Worm (Caenorhabditis elegans) whole organism, midembryonic: ENCODE measurements around the gene str-163.

Experiments used
- T22C8.4 ChIP-seq: fragments of 200-800 bp; sonication (Bioruptor generic); IDR thresholded peaks from 2 replicates; pipeline ENCODE4 v1.3.6; 2022; ENCODE audit warnings: missing genetic modification characterization, missing compliant biosample characterization
- cog-1 ChIP-seq: sonication (generic microtip); optimal IDR thresholded peaks from 2 replicates; lab custom pipeline; 2016; ENCODE audit warnings: missing genetic modification characterization, missing compliant biosample characterization
- flt-1 ChIP-seq: fragments of 200-800 bp; sonication (Bioruptor generic); IDR thresholded peaks from 2 replicates; pipeline ENCODE4 v1.3.6; 2022; ENCODE audit warnings: missing genetic modification characterization, missing compliant biosample characterization
- klf-2 ChIP-seq: fragments of 200-800 bp; sonication (Bioruptor generic); conservative IDR thresholded peaks from 2 replicates; pipeline ENCODE4 v1.3.6; 2022; ENCODE audit warnings: missing genetic modification reagents, missing genetic modification characterization, missing compliant biosample characterization
- med-1 ChIP-seq: sonication (generic microtip); optimal IDR thresholded peaks from 2 replicates; lab custom pipeline; 2017; ENCODE audit warnings: missing genetic modification characterization, mild to moderate bottlenecking, missing compliant biosample characterization, antibody characterized with exemption, missing genetic modification reagents; ENCODE audit not compliant: insufficient read depth
- ref-1 ChIP-seq: fragments of 200-800 bp; sonication (Bioruptor generic); conservative IDR thresholded peaks from 2 replicates; pipeline ENCODE4 v1.3.6; 2022; ENCODE audit warnings: missing genetic modification reagents, missing genetic modification characterization, missing compliant biosample characterization
- tab-1 ChIP-seq: fragments of 200-800 bp; sonication (Bioruptor generic); IDR thresholded peaks from 2 replicates; pipeline ENCODE4 v1.3.6; 2022; ENCODE audit warnings: missing genetic modification characterization, missing compliant biosample characterization
- ztf-23 ChIP-seq: fragments of 200-800 bp; sonication (Bioruptor generic); IDR thresholded peaks from 2 replicates; pipeline ENCODE4 v1.3.6; 2022; ENCODE audit warnings: missing genetic modification reagents, missing genetic modification characterization, missing compliant biosample characterization
- ztf-29 ChIP-seq: fragments of 200-800 bp; sonication (Bioruptor generic); IDR thresholded peaks from 2 replicates; pipeline ENCODE4 v1.3.6; 2022; ENCODE audit warnings: missing genetic modification reagents, missing genetic modification characterization, missing compliant biosample characterization

The str-163 gene

DNA sequence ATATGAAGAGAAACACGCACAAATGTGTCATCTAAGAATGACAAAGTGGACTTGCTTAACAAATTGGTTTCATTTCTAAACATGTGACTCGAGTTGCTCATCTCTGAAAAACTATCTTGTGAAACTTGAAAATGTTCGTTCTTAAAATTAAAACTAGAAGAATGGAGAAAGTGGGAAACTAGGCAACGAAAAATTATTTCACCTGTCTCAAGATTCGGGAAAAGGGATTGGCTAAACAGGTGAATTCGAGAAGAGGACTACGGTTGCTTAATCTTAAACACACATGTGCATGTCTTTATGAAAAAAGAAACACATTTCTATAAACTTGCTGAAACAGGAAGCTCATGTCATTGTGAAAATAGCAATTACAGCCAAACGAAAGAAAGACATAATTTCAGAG, 27.0 kb downstream of the str-163 start, which contains the start of gene srz-24:
Gene srz-24, minus strand, starts transcription at position 101 of the 400 bp plus-strand sequence.
- TF ChIP-seq ztf-23 (GFP tag; lab: Robert Waterston, UW) (no peak), flt-1 (GFP tag; lab: Robert Waterston, UW) (no peak)

DNA sequence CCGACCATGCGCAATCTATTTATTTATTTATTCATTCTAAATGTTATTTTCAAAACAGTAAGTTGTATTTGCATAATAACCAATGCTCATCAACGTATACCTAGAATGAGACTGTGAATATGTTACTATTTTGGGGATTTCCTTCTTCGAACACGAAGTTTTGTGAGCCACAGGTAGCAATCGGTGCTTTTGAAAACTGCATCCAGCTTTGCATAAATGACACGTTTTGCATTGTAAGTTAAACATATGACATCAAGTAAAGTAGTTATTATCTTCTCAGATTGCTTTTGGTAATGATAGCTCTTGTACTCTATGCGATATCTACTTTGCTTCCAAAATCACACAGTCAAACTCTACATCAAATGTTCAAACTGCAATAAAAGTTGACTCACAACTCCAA, 28.5 kb downstream of the str-163 start, which contains the start of gene E03H12.4:
Gene E03H12.4, plus strand, starts transcription at position 120 of the 400 bp plus-strand sequence.
- no peak for TF ChIP-seq tab-1
- TF ChIP-seq klf-2 (GFP tag; lab: Robert Waterston, UW) = no peak
- no peak for TF ChIP-seq ztf-23 (GFP tag; lab: Robert Waterston, UW)
- TF ChIP-seq ztf-29 (GFP tag; lab: Robert Waterston, UW) = no peak
- TF ChIP-seq flt-1 (GFP tag; lab: Robert Waterston, UW) = no peak
- no peak for TF ChIP-seq cog-1

DNA sequence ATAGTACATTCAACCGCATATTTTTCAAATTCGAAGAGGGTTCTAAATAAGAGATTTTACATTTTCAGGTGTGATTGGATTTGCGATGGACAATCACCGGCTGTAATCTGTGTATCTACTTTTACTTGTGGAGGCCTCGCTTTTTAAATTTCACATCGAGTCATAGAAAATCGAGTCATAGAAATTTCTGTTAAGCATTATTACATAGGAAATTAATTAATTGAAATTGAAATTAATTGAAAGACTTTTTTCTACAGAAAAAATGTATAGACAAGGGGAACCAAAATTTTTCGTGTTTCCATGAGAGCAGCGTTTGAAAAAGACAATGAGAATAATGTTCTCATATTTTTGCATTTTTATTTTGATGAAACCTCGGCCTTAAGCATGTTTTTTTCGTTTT, 29.8 kb downstream of the str-163 start, which contains the start of gene clec-176:
Gene clec-176, plus strand, starts transcription at position 301 of the 400 bp plus-strand sequence.
- TF ChIP-seq ztf-23 (GFP tag; lab: Robert Waterston, UW) (no peak), med-1 (GFP tag; lab: Kevin White, UChicago) (no peak)

DNA sequence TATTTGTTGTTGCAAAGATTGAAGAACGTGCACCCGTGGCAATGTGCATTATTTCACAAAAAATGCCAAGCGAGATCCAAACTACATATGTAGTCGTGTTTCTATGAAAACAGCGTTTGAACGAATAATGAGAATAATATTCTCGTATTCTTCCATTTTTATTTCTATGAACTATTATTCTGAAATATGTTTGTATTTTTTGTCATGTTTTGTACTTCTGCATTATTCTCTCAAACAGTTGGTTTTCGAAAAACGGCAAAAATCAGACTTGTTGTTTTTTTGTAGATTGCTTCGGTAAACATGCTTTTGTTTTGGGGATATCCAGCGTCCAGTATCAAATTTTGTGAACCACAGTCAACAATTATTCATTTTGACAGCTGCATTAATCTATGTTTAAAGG, 32.3 kb downstream of the str-163 start, which contains the start of gene clec-177:
Gene clec-177, plus strand, starts transcription at position 301 of the 400 bp plus-strand sequence.
- TF ChIP-seq med-1 (GFP tag; lab: Kevin White, UChicago) = no peak
- no peak for TF ChIP-seq T22C8.4 (GFP tag; lab: Robert Waterston, UW)
- TF ChIP-seq tab-1 = no peak
- no peak for TF ChIP-seq cog-1
- no peak for TF ChIP-seq ref-1 (GFP tag; lab: Robert Waterston, UW)
- no peak for TF ChIP-seq ztf-23 (GFP tag; lab: Robert Waterston, UW)
- TF ChIP-seq ztf-29 (GFP tag; lab: Robert Waterston, UW) = no peak
- no peak for TF ChIP-seq flt-1 (GFP tag; lab: Robert Waterston, UW)
- no peak for TF ChIP-seq klf-2 (GFP tag; lab: Robert Waterston, UW)

DNA sequence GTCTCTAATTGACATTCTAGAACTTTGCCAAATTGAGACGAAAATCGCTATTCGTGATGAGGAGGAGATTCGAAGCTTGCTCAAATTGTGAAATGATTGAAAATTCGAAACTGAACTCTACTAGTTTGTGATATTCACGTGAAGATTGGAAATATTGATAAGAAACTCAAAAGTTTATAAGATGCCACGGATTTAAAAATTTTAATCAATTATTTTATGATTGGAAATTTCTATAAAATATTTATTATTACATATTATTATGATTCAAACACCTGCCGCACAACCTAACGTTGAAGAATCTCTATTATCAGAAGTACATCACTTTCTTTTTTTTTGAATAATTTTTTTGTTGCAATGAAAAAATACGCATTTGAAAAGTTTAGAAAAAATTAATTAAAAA, 34.5 kb downstream of the str-163 start, which contains the start of gene E03H12.7:
Gene E03H12.7, minus strand, starts transcription at position 101 of the 400 bp plus-strand sequence.
- TF ChIP-seq cog-1 = no peak
- no peak for TF ChIP-seq med-1 (GFP tag; lab: Kevin White, UChicago)
- TF ChIP-seq ztf-29 (GFP tag; lab: Robert Waterston, UW) = no peak
- no peak for TF ChIP-seq ref-1 (GFP tag; lab: Robert Waterston, UW)
- TF ChIP-seq tab-1 = no peak
- TF ChIP-seq klf-2 (GFP tag; lab: Robert Waterston, UW) = no peak
- no peak for TF ChIP-seq ztf-23 (GFP tag; lab: Robert Waterston, UW)

DNA sequence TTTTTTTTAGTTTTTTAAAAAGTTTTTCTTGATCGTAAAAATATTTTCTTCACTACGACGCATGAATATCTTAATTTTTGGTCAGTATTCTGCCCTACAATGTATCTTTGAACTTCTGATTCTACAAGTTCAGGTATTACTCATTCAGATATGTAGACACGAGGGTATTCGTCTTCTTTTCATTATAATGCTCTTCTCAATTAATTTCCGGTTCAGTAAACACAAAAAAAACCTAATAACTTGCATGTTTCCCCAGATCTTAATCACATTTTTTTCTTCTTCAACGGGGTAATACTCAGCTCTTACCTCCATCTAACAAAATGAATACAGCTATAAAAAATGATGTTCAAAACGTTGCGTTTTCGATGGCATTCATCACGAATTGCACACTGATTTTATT, 38.1 kb downstream of the str-163 start, which contains the start of gene str-162:
Gene str-162, plus strand, starts transcription at position 301 of the 400 bp plus-strand sequence.
- TF ChIP-seq flt-1 (GFP tag; lab: Robert Waterston, UW) (no peak), ref-1 (GFP tag; lab: Robert Waterston, UW) (no peak), ztf-23 (GFP tag; lab: Robert Waterston, UW) (no peak), med-1 (GFP tag; lab: Kevin White, UChicago) (no peak), klf-2 (GFP tag; lab: Robert Waterston, UW) (no peak), T22C8.4 (GFP tag; lab: Robert Waterston, UW) (no peak), ztf-29 (GFP tag; lab: Robert Waterston, UW) (no peak), cog-1 (no peak), tab-1 (no peak)

DNA sequence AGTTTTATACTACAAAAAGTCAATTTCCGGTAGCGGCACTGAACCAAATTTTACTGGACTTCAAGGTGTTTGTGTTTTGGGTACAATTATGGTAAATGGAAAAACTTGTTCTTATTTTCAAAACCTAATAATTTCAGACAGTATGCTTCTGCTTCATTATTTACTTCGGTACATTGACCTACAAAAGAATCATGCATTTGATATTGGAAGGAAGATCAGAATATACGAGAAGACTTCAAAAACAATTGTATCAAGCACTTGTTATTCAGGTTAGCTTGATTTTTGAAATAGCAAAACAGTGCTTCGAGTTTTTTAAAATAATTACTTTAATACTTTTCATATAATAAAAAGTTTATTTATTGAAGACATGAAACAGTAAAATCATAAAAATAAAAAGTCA, 39.1 kb downstream of the str-163 start:
- TF ChIP-seq T22C8.4 (GFP tag; lab: Robert Waterston, UW) (no peak), cog-1 (no peak), tab-1 (no peak), med-1 (GFP tag; lab: Kevin White, UChicago) (no peak), ztf-29 (GFP tag; lab: Robert Waterston, UW) (no peak), klf-2 (GFP tag; lab: Robert Waterston, UW) (no peak), flt-1 (GFP tag; lab: Robert Waterston, UW) (no peak), ref-1 (GFP tag; lab: Robert Waterston, UW) (no peak), ztf-23 (GFP tag; lab: Robert Waterston, UW) (no peak)

DNA sequence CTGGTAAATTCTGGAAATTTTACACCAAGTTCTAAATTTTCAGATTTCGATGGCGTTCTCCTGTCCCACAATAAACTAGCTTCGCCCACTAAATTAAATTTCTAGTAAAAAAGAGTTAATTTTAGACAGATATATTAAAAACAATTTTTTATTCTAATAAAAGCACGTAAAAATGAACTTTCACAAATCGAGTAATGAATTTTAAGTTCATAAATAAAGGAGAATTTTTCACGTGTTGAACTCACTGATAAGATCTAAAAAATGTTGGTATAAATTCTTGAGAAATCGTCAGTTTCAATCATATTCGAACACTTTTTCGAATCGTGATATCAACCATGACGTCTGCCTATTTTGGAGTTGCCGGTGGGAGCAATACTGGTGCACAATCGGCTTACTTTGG, 41.9 kb downstream of the str-163 start, which contains the start of gene ssq-2:
Gene ssq-2, plus strand, starts transcription at position 301 of the 400 bp plus-strand sequence.
- no peak for TF ChIP-seq flt-1 (GFP tag; lab: Robert Waterston, UW)
- no peak for TF ChIP-seq tab-1
- no peak for TF ChIP-seq ref-1 (GFP tag; lab: Robert Waterston, UW)
- TF ChIP-seq T22C8.4 (GFP tag; lab: Robert Waterston, UW) = no peak
- no peak for TF ChIP-seq ztf-29 (GFP tag; lab: Robert Waterston, UW)
- TF ChIP-seq med-1 (GFP tag; lab: Kevin White, UChicago) = no peak
- no peak for TF ChIP-seq ztf-23 (GFP tag; lab: Robert Waterston, UW)
- no peak for TF ChIP-seq cog-1
- no peak for TF ChIP-seq klf-2 (GFP tag; lab: Robert Waterston, UW)

DNA sequence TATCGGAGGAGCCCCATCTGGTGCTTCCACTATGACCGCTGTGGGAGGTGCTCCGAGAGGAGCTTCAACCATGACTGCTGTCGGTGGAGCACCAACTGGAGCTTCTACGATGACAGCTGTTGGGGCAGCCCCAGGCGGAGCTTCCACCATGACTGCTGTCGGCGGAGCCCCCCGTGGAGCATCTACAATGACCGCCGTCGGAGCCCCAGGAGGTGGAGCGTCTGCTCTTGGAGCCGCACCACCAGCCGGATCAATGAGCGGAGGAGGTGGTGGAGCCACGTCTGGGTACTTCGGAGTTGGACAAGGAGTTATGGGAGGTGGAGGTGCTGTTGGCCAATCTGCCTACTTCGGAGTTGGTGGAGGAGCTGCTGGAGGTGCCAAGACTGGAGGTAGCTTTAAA, 43.0 kb downstream of the str-163 start:
- TF ChIP-seq ref-1 (GFP tag; lab: Robert Waterston, UW) (no peak), tab-1 (no peak), cog-1 (no peak), T22C8.4 (GFP tag; lab: Robert Waterston, UW) (no peak), ztf-29 (GFP tag; lab: Robert Waterston, UW) (no peak)

DNA sequence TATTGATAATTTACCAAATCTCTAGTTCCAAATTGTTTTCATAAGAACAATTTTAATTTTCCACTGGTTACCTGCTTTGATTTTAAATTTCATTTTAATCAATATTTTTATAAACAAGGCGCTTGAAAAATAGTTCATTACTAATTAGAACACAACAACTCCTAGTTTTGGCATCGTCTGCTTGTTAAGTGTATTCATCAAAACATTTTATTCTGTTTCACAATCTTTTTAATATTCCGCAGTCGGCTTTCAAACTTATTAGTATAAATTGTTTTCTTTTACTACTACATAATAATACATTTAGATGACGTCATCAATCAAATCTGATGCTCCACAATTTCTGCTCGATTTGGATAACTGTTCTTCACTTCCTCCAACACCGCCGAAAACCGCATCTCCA, 48.5 kb downstream of the str-163 start, which contains the start of gene pes-1:
Gene pes-1, plus strand, starts transcription at position 301 of the 400 bp plus-strand sequence.
- TF ChIP-seq tab-1 (no peak), med-1 (GFP tag; lab: Kevin White, UChicago) (no peak), ref-1 (GFP tag; lab: Robert Waterston, UW) (no peak)
